Worm (Caenorhabditis elegans): Measurements from ENCODE around the gene col-168.

DNA sequence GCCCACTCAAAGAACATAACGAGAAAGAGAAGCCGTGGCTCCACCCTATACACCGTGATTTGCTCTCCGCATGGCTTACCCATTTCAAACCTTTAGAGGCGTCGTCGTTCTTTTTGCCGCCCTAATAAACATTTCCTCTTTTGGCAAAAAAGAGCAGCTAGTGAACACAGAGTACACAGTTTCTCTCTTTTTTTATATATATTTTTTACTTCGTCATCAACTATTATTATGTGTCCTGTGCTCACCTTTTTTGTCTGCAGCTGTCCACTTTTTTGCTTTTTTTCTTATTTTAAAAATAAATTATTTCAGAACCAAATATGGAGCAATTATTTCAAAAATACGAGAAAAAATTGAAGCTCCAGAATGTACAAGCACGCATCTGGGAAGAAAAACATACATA lies 43.5 kb downstream of the col-168 start, which contains the start of gene C03B1.2:
- TF ChIP-seq lin-13 (tag; optimal IDR thresholded peaks at IDR 0.05) = no peak
- TF ChIP-seq ztf-11 (tag; optimal IDR thresholded peaks at IDR 0.05) = no peak
